Worm (Caenorhabditis elegans) whole organism, L4/young adult: ENCODE results near the gene rars-2.

Experiments
- W03F9.2 ChIP-seq: fragments of 150-350 bp; optimal IDR thresholded peaks from 2 replicates; lab custom pipeline; 2014; ENCODE audit warnings: missing biosample characterization, missing genetic modification characterization
- dao-5 ChIP-seq: sonication (generic microtip); optimal IDR thresholded peaks from 2 replicates; lab custom pipeline; 2016; ENCODE audit warnings: missing genotype, missing genetic modification characterization, moderate library complexity, missing compliant biosample characterization
- him-1 ChIP-seq: sonication (generic microtip); optimal IDR thresholded peaks from 2 replicates; lab custom pipeline; 2016; ENCODE audit warnings: missing genotype, missing genetic modification reagents, missing genetic modification characterization, missing compliant biosample characterization

ce11 chrII:6123513-6123912, 1.8 kb upstream of the rars-2 start, which contains the start of gene C29H12.2:
- TF ChIP-seq dao-5 (tag; lab: Kevin White, UChicago) = no peak
- no peak for TF ChIP-seq W03F9.2
- no peak for TF ChIP-seq him-1
